Fruit fly (Drosophila melanogaster) whole organism: ENCODE results near the gene CG33272.

Experiments used
- CG8478 ChIP-seq: fragments of >200 bp; optimal IDR thresholded peaks from 2 replicates; lab custom pipeline; 2018; ENCODE audit warnings: inconsistent platforms
- Dll ChIP-seq: fragments of >200 bp; optimal IDR thresholded peaks from 2 replicates; lab custom pipeline; 2017
- psq ChIP-seq: fragments of >200 bp; optimal IDR thresholded peaks from 2 replicates; lab custom pipeline; 2017
- usp ChIP-seq: fragments of >200 bp; optimal IDR thresholded peaks from 2 replicates; lab custom pipeline; 2017; ENCODE audit warnings: missing biosample characterization, missing genetic modification characterization, mixed read lengths

- no peak for TF ChIP-seq usp (GFP tag; lab: Kevin White, UChicago)
- no peak for TF ChIP-seq psq (lab: Kevin White, UChicago)
- TF ChIP-seq CG8478 (lab: Kevin White, UChicago), result no peak
- no peak for TF ChIP-seq Dll (lab: Kevin White, UChicago)
These were observed 39.0 kb upstream of the CG33272 start for dm6 chr3L:11549432-11549831.
